Worm (Caenorhabditis elegans) whole organism, mixed stage, embryonic: Measurements from ENCODE around the gene C09B8.3.

Experiments
- blmp-1 ChIP-seq: fragments of 150-350 bp; optimal IDR thresholded peaks from 2 replicates; lab custom pipeline; 2014; ENCODE audit warnings: missing biosample characterization, missing genetic modification characterization
- nhr-237 ChIP-seq: fragments of 150-350 bp; optimal IDR thresholded peaks from 2 replicates; lab custom pipeline; 2014; ENCODE audit warnings: missing biosample characterization, missing genetic modification characterization
- pha-4 ChIP-seq: fragments of 150-350 bp; optimal IDR thresholded peaks from 2 replicates; lab custom pipeline; 2018; ENCODE audit warnings: missing biosample characterization, missing genetic modification reagents, missing genetic modification characterization
- sptf-1 ChIP-seq: sonication (generic microtip); optimal IDR thresholded peaks from 2 replicates; lab custom pipeline; 2017; ENCODE audit warnings: mild to moderate bottlenecking, missing genetic modification characterization, moderate library complexity, missing compliant biosample characterization
- unc-62 ChIP-seq: fragments of 150-350 bp; optimal IDR thresholded peaks from 2 replicates; lab custom pipeline; 2014; ENCODE audit warnings: missing biosample characterization, missing genetic modification reagents, missing genetic modification characterization
- ztf-11 ChIP-seq: fragments of 150-350 bp; optimal IDR thresholded peaks from 2 replicates; lab custom pipeline; 2014; ENCODE audit warnings: missing biosample characterization, missing genetic modification characterization

- TF ChIP-seq pha-4 (tag; lab: Kevin White, UChicago) (no peak), unc-62 (GFP tag; lab: Kevin White, UChicago) (no peak), blmp-1 (tag; lab: Kevin White, UChicago) (no peak), ztf-11 (tag; lab: Kevin White, UChicago) (no peak), sptf-1 (no peak), nhr-237 (tag; lab: Kevin White, UChicago) (no peak)
Observed at ce11 chrX:6026732-6027528, 16.5 kb upstream of the C09B8.3 start.
